Worm (Caenorhabditis elegans) whole organism, mixed stage, embryonic: Measurements from ENCODE around the gene F21D5.6.
A peak's percentile ranks its signal among the peaks of the same experiment; 100 is the strongest.

Experiments used
- lin-13 ChIP-seq: fragments of 150-350 bp; optimal IDR thresholded peaks from 2 replicates; lab custom pipeline; 2014; ENCODE audit warnings: missing biosample characterization, missing genetic modification characterization
- lsy-2 ChIP-seq: fragments of 150-350 bp; optimal IDR thresholded peaks from 2 replicates; lab custom pipeline; 2014; ENCODE audit warnings: missing biosample characterization, missing genetic modification characterization
- mab-5 ChIP-seq: fragments of 150-350 bp; optimal IDR thresholded peaks from 2 replicates; lab custom pipeline; 2014; ENCODE audit warnings: missing biosample characterization, missing genetic modification characterization
- nhr-12 ChIP-seq: fragments of 150-350 bp; optimal IDR thresholded peaks from 2 replicates; lab custom pipeline; 2014; ENCODE audit warnings: missing biosample characterization, missing genetic modification characterization
- snpc-4 ChIP-seq: fragments of 150-350 bp; optimal IDR thresholded peaks from 2 replicates; lab custom pipeline; 2014; ENCODE audit warnings: missing biosample characterization, missing genetic modification characterization
- tbx-8 ChIP-seq: fragments of 200-800 bp; sonication (Bioruptor generic); optimal IDR thresholded peaks from 2 replicates; lab custom pipeline; 2018; ENCODE audit warnings: mild to moderate bottlenecking, missing genetic modification characterization, moderate library complexity, missing compliant biosample characterization
- unc-120 ChIP-seq: sonication (generic microtip); optimal IDR thresholded peaks from 2 replicates; lab custom pipeline; 2017; ENCODE audit warnings: missing genetic modification characterization, missing compliant biosample characterization; ENCODE audit not compliant: poor library complexity, severe bottlenecking
- unc-39 ChIP-seq: fragments of 150-350 bp; optimal IDR thresholded peaks from 2 replicates; lab custom pipeline; 2014; ENCODE audit warnings: missing biosample characterization, missing genetic modification characterization
- ztf-11 ChIP-seq: fragments of 150-350 bp; optimal IDR thresholded peaks from 2 replicates; lab custom pipeline; 2014; ENCODE audit warnings: missing biosample characterization, missing genetic modification characterization

DNA sequence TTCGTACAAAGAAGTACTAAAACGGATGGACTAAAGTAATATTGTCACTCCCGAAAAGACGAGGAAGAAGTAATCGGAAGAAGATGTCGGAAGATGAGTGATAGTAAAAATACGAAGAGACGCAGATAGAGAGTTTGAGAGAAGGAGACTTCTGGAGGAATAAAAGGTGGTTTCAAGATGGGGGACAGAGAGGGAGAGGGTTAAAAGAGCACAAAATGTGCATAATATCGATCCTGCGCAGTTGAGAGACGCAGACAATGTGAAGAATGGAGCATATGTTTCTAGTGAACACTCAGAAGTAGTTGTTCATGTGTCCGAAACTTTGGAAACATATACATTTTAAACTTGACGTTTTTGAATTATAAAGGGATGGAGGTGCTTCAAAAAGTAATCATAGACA is 21.3 kb upstream of the F21D5.6 start:
- TF ChIP-seq lin-13 (tag; lab: Kevin White, UChicago) (no peak), ztf-11 (tag; lab: Kevin White, UChicago) (no peak), lsy-2 (peak; percentile 32), nhr-12 (tag; lab: Kevin White, UChicago) (no peak), unc-120 (tag; lab: Kevin White, UChicago) (peak; percentile 56), unc-39 (tag; lab: Kevin White, UChicago) (no peak), snpc-4 (tag; lab: Kevin White, UChicago) (no peak), mab-5 (tag; lab: Kevin White, UChicago) (no peak), tbx-8 (no peak)
